Worm (Caenorhabditis elegans) whole organism, young adult: ENCODE results near the gene F32E10.9.

ENCODE experiments used
- B0019.2 ChIP-seq: fragments of 200-800 bp; sonication (Bioruptor generic); conservative IDR thresholded peaks from 2 replicates; pipeline ENCODE4 v1.3.6; 2022; ENCODE audit warnings: missing genetic modification reagents, missing genetic modification characterization, missing compliant biosample characterization
- F33H1.4 ChIP-seq: fragments of 200-800 bp; sonication (Bioruptor generic); IDR thresholded peaks from 2 replicates; pipeline ENCODE4 v1.3.6; 2022; ENCODE audit warnings: missing genetic modification reagents, missing genetic modification characterization, missing compliant biosample characterization
- akir-1 ChIP-seq: fragments of 200-800 bp; sonication (Bioruptor generic); optimal IDR thresholded peaks from 2 replicates; lab custom pipeline; 2018; ENCODE audit warnings: mild to moderate bottlenecking, missing genetic modification characterization, moderate library complexity, missing compliant biosample characterization
- chd-7 ChIP-seq: sonication (generic microtip); optimal IDR thresholded peaks from 2 replicates; lab custom pipeline; 2016; ENCODE audit warnings: mild to moderate bottlenecking, missing genetic modification characterization, moderate library complexity, missing compliant biosample characterization
- dox-1 ChIP-seq: fragments of 200-800 bp; sonication (Bioruptor generic); IDR thresholded peaks from 2 replicates; pipeline ENCODE4 v1.3.6; 2022; ENCODE audit warnings: missing genetic modification reagents, missing genetic modification characterization, missing compliant biosample characterization
- dpl-1 ChIP-seq: fragments of 150-350 bp; optimal IDR thresholded peaks from 2 replicates; lab custom pipeline; 2014; ENCODE audit warnings: missing biosample characterization, missing genetic modification reagents, missing genetic modification characterization
- hrde-1 ChIP-seq: sonication (generic microtip); optimal IDR thresholded peaks from 2 replicates; lab custom pipeline; 2016; ENCODE audit warnings: missing genetic modification characterization, mild to moderate bottlenecking, missing compliant biosample characterization, moderate library complexity, missing genotype, missing genetic modification reagents, borderline replicate concordance
- lin-35 ChIP-seq, 3 experiments: fragments of 150-350 bp in 2 of 3; sonication (generic microtip) in 1 of 3; optimal IDR thresholded peaks; 2 replicates each; lab custom pipeline; 2014 to 2018; ENCODE audit warnings: missing biosample characterization in 3 of 3, missing genetic modification characterization in 3 of 3, missing genetic modification reagents in 3 of 3
- madf-6 ChIP-seq: fragments of 200-800 bp; sonication (Bioruptor generic); IDR thresholded peaks from 2 replicates; pipeline ENCODE4 v1.3.6; 2022; ENCODE audit warnings: missing genetic modification reagents, missing genetic modification characterization, missing compliant biosample characterization
- nhr-179 ChIP-seq: sonication (generic microtip); optimal IDR thresholded peaks from 2 replicates; lab custom pipeline; 2016; ENCODE audit warnings: mild to moderate bottlenecking, missing genetic modification characterization, missing compliant biosample characterization
- tbp1 ChIP-seq: fragments of 200-800 bp; sonication (Bioruptor generic); optimal IDR thresholded peaks from 2 replicates; lab custom pipeline; 2018; ENCODE audit warnings: mild to moderate bottlenecking, missing genetic modification characterization, missing compliant biosample characterization
- unc-130 ChIP-seq: sonication (generic microtip); optimal IDR thresholded peaks from 2 replicates; lab custom pipeline; 2016; ENCODE audit warnings: missing genetic modification reagents, missing genetic modification characterization, missing compliant biosample characterization
- unc-62 ChIP-seq: fragments of 150-350 bp; optimal IDR thresholded peaks from 2 replicates; lab custom pipeline; 2014; ENCODE audit warnings: missing biosample characterization, missing genetic modification reagents, missing genetic modification characterization
- ztf-26 ChIP-seq: sonication (generic microtip); optimal IDR thresholded peaks from 2 replicates; lab custom pipeline; 2017; ENCODE audit warnings: missing genetic modification characterization, missing compliant biosample characterization

DNA sequence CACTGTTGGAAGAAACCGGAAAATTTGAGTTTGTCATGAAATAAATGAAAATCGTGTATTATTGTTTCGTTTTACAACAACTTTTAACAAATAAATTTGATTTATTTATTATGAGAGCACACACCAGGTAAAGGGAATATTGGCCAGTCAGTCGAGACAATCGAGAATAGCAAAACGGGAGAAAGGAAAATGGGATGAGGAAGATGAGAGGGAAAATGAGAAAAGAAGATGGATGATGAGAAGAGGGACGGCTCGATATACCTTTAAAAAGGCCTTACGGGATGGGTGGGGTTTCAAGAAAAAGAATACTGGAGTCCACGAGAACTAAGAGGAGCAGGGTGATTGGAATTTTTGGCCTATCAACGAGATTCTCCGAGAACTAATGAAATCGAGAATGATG is 5.1 kb downstream of the F32E10.9 start:
- TF ChIP-seq unc-62 (GFP tag; lab: Kevin White, UChicago) (no peak), unc-130 (GFP tag; lab: Kevin White, UChicago) (no peak), chd-7 (tag; lab: Kevin White, UChicago) (peak; percentile 28), nhr-179 (tag; lab: Kevin White, UChicago) (no peak), ztf-26 (tag; lab: Kevin White, UChicago) (no peak), hrde-1 (tag; lab: Kevin White, UChicago) (peak; percentile 66), dox-1 (GFP tag; lab: Robert Waterston, UW) (no peak), tbp1 (GFP tag; lab: Kevin White, UChicago) (no peak), F33H1.4 (GFP tag; lab: Robert Waterston, UW) (no peak), madf-6 (GFP tag; lab: Robert Waterston, UW) (no peak), akir-1 (GFP tag; lab: Kevin White, UChicago) (no peak), B0019.2 (GFP tag; lab: Robert Waterston, UW) (no peak), dpl-1 (no peak), lin-35 (GFP tag; optimal IDR thresholded peaks at IDR 0.05; lab: Kevin White, UChicago) (no peak)
